Worm (Caenorhabditis elegans) whole organism, L4 larva: ENCODE results near the gene ceh-58.

ENCODE experiments used
- D1046.2 ChIP-seq: fragments of 200-800 bp; sonication (Bioruptor generic); IDR thresholded peaks from 2 replicates; pipeline ENCODE4 v1.3.6; 2022; ENCODE audit warnings: missing genetic modification characterization, missing compliant biosample characterization
- F26F4.8 ChIP-seq: fragments of 200-800 bp; sonication (Bioruptor generic); conservative IDR thresholded peaks from 2 replicates; pipeline ENCODE4 v1.3.6; 2022; ENCODE audit warnings: missing genetic modification characterization, missing compliant biosample characterization
- F37D6.2 ChIP-seq: sonication (generic microtip); optimal IDR thresholded peaks from 2 replicates; lab custom pipeline; 2016; ENCODE audit warnings: mild to moderate bottlenecking, missing genetic modification characterization, missing compliant biosample characterization
- T20F7.1 ChIP-seq: fragments of 200-800 bp; sonication (Bioruptor generic); optimal IDR thresholded peaks from 2 replicates; lab custom pipeline; 2018; ENCODE audit warnings: mild to moderate bottlenecking, missing genetic modification characterization, missing compliant biosample characterization
- Y75B8A.6 ChIP-seq: fragments of 200-800 bp; sonication (Bioruptor generic); IDR thresholded peaks from 2 replicates; pipeline ENCODE4 v1.3.6; 2022; ENCODE audit warnings: missing genetic modification reagents, missing genetic modification characterization, missing compliant biosample characterization
- ZK337.2 ChIP-seq: fragments of 200-800 bp; sonication (Bioruptor generic); IDR thresholded peaks from 2 replicates; pipeline ENCODE4 v1.3.6; 2022; ENCODE audit warnings: missing genetic modification reagents, missing genetic modification characterization, missing compliant biosample characterization
- arid-1 ChIP-seq: fragments of 200-800 bp; sonication (Bioruptor generic); conservative IDR thresholded peaks from 2 replicates; pipeline ENCODE4 v1.3.6; 2022; ENCODE audit warnings: missing genetic modification reagents, missing genetic modification characterization, missing compliant biosample characterization
- ceh-82 ChIP-seq: sonication (generic microtip); optimal IDR thresholded peaks from 2 replicates; lab custom pipeline; 2017; ENCODE audit warnings: missing biosample characterization, missing genetic modification characterization
- cey-2 ChIP-seq: sonication (generic microtip); optimal IDR thresholded peaks from 3 replicates; lab custom pipeline; 2017; ENCODE audit warnings: missing genetic modification characterization, mild to moderate bottlenecking, missing compliant biosample characterization, antibody characterized with exemption, borderline replicate concordance; ENCODE audit not compliant: insufficient read depth
- daf-16 ChIP-seq, 3 experiments: sonication (generic microtip); optimal IDR thresholded peaks; 2 replicates each; lab custom pipeline; 2016 to 2017; ENCODE audit warnings: missing genetic modification characterization in 3 of 3, missing genetic modification reagents in 3 of 3, mild to moderate bottlenecking in 2 of 3, missing compliant biosample characterization in 2 of 3, missing biosample characterization in 1 of 3, moderate library complexity in 1 of 3
- daf-8 ChIP-seq: fragments of 200-800 bp; sonication (Bioruptor generic); IDR thresholded peaks from 2 replicates; pipeline ENCODE4 v1.3.6; 2022; ENCODE audit warnings: missing genetic modification characterization, missing compliant biosample characterization
- dpl-1 ChIP-seq: fragments of 150-350 bp; optimal IDR thresholded peaks from 2 replicates; lab custom pipeline; 2014; ENCODE audit warnings: missing biosample characterization, missing genetic modification reagents, missing genetic modification characterization
- duxl-1 ChIP-seq: sonication (generic microtip); optimal IDR thresholded peaks from 2 replicates; lab custom pipeline; 2016; ENCODE audit warnings: mild to moderate bottlenecking, missing genetic modification characterization, moderate library complexity, missing compliant biosample characterization; ENCODE audit not compliant: poor library complexity
- fkh-10 ChIP-seq: fragments of 150-350 bp; optimal IDR thresholded peaks from 2 replicates; lab custom pipeline; 2014; ENCODE audit warnings: missing biosample characterization, missing genetic modification reagents, missing genetic modification characterization
- fos-1 ChIP-seq: fragments of 150-350 bp; optimal IDR thresholded peaks from 2 replicates; lab custom pipeline; 2014; ENCODE audit warnings: missing biosample characterization, missing genetic modification characterization
- hlh-30 ChIP-seq: sonication (generic microtip); optimal IDR thresholded peaks from 2 replicates; lab custom pipeline; 2017; ENCODE audit warnings: antibody characterized with exemption, mild to moderate bottlenecking, missing genetic modification characterization, missing compliant biosample characterization; ENCODE audit not compliant: insufficient read depth
- lim-7 ChIP-seq: fragments of 200-800 bp; sonication (Bioruptor generic); IDR thresholded peaks from 2 replicates; pipeline ENCODE4 v1.3.6; 2022; ENCODE audit warnings: missing genetic modification characterization, missing compliant biosample characterization
- lin-15B ChIP-seq: fragments of 150-350 bp; sonication (generic microtip); optimal IDR thresholded peaks from 3 replicates; lab custom pipeline; 2014; ENCODE audit warnings: missing biosample characterization, missing genetic modification characterization
- lir-3 ChIP-seq: sonication (generic microtip); optimal IDR thresholded peaks from 2 replicates; lab custom pipeline; 2016; ENCODE audit warnings: mild to moderate bottlenecking, missing genetic modification characterization, missing compliant biosample characterization
- lsy-2 ChIP-seq, 2 experiments: fragments of 150-350 bp in 1 of 2; sonication (generic microtip) in 1 of 2; optimal IDR thresholded peaks; 2 replicates each; lab custom pipeline; 2014 to 2017; ENCODE audit warnings: missing biosample characterization in 2 of 2, missing genetic modification characterization in 2 of 2
- madf-5 ChIP-seq, 2 experiments: fragments of 200-800 bp; sonication (Bioruptor generic); IDR thresholded peaks; 2 replicates each; pipeline ENCODE4 v1.3.6; 2022; ENCODE audit warnings: missing compliant biosample characterization in 2 of 2, missing genetic modification characterization in 2 of 2
- mdl-1 ChIP-seq, 2 experiments: fragments of 150-350 bp in 1 of 2; sonication (generic microtip) in 1 of 2; optimal IDR thresholded peaks; 2 replicates each; lab custom pipeline; 2014 to 2017; ENCODE audit warnings: missing biosample characterization in 2 of 2, missing genetic modification characterization in 2 of 2
- mdt-29 ChIP-seq: fragments of 200-800 bp; sonication (Bioruptor generic); IDR thresholded peaks from 2 replicates; pipeline ENCODE4 v1.3.6; 2022; ENCODE audit warnings: missing genetic modification reagents, missing genetic modification characterization, missing compliant biosample characterization
- mes-2 ChIP-seq: sonication (generic microtip); optimal IDR thresholded peaks from 2 replicates; lab custom pipeline; 2016; ENCODE audit warnings: missing genotype, mild to moderate bottlenecking, missing genetic modification characterization, missing compliant biosample characterization; ENCODE audit not compliant: poor library complexity, severe bottlenecking
- mxl-2 ChIP-seq: fragments of 200-800 bp; sonication (Bioruptor generic); conservative IDR thresholded peaks from 2 replicates; pipeline ENCODE4 v1.3.6; 2022; ENCODE audit warnings: missing genetic modification reagents, missing genetic modification characterization, missing compliant biosample characterization
- nhr-10 ChIP-seq: fragments of 150-350 bp; optimal IDR thresholded peaks from 2 replicates; lab custom pipeline; 2014; ENCODE audit warnings: missing biosample characterization, missing genetic modification characterization
- nhr-11 ChIP-seq: fragments of 150-350 bp; optimal IDR thresholded peaks from 2 replicates; lab custom pipeline; 2014; ENCODE audit warnings: missing biosample characterization, missing genetic modification characterization
- nhr-237 ChIP-seq: sonication (generic microtip); optimal IDR thresholded peaks from 2 replicates; lab custom pipeline; 2017; ENCODE audit warnings: missing biosample characterization, missing genetic modification characterization
- nhr-25 ChIP-seq: sonication (generic microtip); optimal IDR thresholded peaks from 2 replicates; lab custom pipeline; 2017; ENCODE audit warnings: missing genetic modification characterization, mild to moderate bottlenecking, missing compliant biosample characterization, antibody characterized with exemption, moderate library complexity, borderline replicate concordance; ENCODE audit not compliant: insufficient read depth
- nhr-41 ChIP-seq: fragments of 200-800 bp; sonication (Bioruptor generic); IDR thresholded peaks from 2 replicates; pipeline ENCODE4 v1.3.6; 2022; ENCODE audit warnings: missing genetic modification reagents, missing genetic modification characterization, missing compliant biosample characterization
- nhr-6 ChIP-seq: fragments of 150-350 bp; optimal IDR thresholded peaks from 2 replicates; lab custom pipeline; 2014; ENCODE audit warnings: missing biosample characterization, missing genetic modification characterization
- nhr-77 ChIP-seq: fragments of 150-350 bp; optimal IDR thresholded peaks from 2 replicates; lab custom pipeline; 2014; ENCODE audit warnings: missing biosample characterization, missing genetic modification characterization
- pha-4 ChIP-seq, 2 experiments: fragments of 150-350 bp in 1 of 2; fragments of 200-800 bp in 1 of 2; sonication (Bioruptor generic) in 1 of 2; IDR thresholded peaks in 1 of 2; optimal IDR thresholded peaks in 1 of 2; 2 replicates each; pipeline versions ENCODE4 v1.3.6 to Lab custom; 2014 to 2022; ENCODE audit warnings: missing genetic modification characterization in 2 of 2, missing genetic modification reagents in 2 of 2, missing biosample characterization in 1 of 2, missing compliant biosample characterization in 1 of 2
- tag-97 ChIP-seq: fragments of 200-800 bp; sonication (Bioruptor generic); IDR thresholded peaks from 2 replicates; pipeline ENCODE4 v1.3.6; 2022; ENCODE audit warnings: missing genetic modification characterization, missing compliant biosample characterization
- unc-130 ChIP-seq: sonication (generic microtip); optimal IDR thresholded peaks from 2 replicates; lab custom pipeline; 2016; ENCODE audit warnings: missing genetic modification reagents, missing genetic modification characterization, missing compliant biosample characterization
- unc-39 ChIP-seq: sonication (generic microtip); optimal IDR thresholded peaks from 2 replicates; lab custom pipeline; 2017; ENCODE audit warnings: missing biosample characterization, missing genetic modification characterization
- unc-62 ChIP-seq, 3 experiments: fragments of 150-350 bp in 1 of 3; sonication (generic microtip); optimal IDR thresholded peaks in 2 of 3; peaks in 1 of 3; 1 replicate in 1 of 3; 2 replicates in 2 of 3; lab custom pipeline; 2014 to 2017; ENCODE audit warnings: missing biosample characterization in 3 of 3, missing genetic modification characterization in 3 of 3, missing genetic modification reagents in 3 of 3, missing genotype in 1 of 3
- vab-7 ChIP-seq: fragments of 200-800 bp; sonication (Bioruptor generic); IDR thresholded peaks from 2 replicates; pipeline ENCODE4 v1.3.6; 2022; ENCODE audit warnings: missing genetic modification reagents, missing genetic modification characterization, missing compliant biosample characterization
- zfp-3 ChIP-seq: fragments of 200-800 bp; sonication (Bioruptor generic); conservative IDR thresholded peaks from 2 replicates; pipeline ENCODE4 v1.3.6; 2022; ENCODE audit warnings: missing genetic modification reagents, missing genetic modification characterization, missing compliant biosample characterization
- zip-2 ChIP-seq: fragments of 150-350 bp; optimal IDR thresholded peaks from 2 replicates; lab custom pipeline; 2014; ENCODE audit warnings: missing biosample characterization, missing genetic modification characterization
- ztf-11 ChIP-seq: fragments of 150-350 bp; optimal IDR thresholded peaks from 2 replicates; lab custom pipeline; 2014; ENCODE audit warnings: missing biosample characterization, missing genetic modification characterization
- ztf-7 ChIP-seq: fragments of 150-350 bp; optimal IDR thresholded peaks from 2 replicates; lab custom pipeline; 2014; ENCODE audit warnings: missing biosample characterization, missing genetic modification characterization

The ceh-58 gene

ce11 chrII:10369547-10370028 is at the start of gene ceh-58:
Gene ceh-58, minus strand, starts transcription at chrII:10369597.
- no peak for TF ChIP-seq daf-16 (GFP tag; optimal IDR thresholded peaks at IDR 0.05; lab: Kevin White, UChicago)
- no peak for TF ChIP-seq daf-16 (tag; optimal IDR thresholded peaks at IDR 0.05; lab: Kevin White, UChicago)
- no peak for TF ChIP-seq ceh-82
- no peak for TF ChIP-seq ztf-11 (tag; lab: Kevin White, UChicago)
- no peak for TF ChIP-seq lim-7 (GFP tag; lab: Robert Waterston, UW)

ce11 chrII:10416332-10416863 is 47.0 kb upstream of the ceh-58 start, which contains the start of gene eif-2A:
Gene eif-2A, plus strand, starts transcription at chrII:10416800.
- TF ChIP-seq unc-39 (tag; lab: Kevin White, UChicago) (no peak), dpl-1 (peak; percentile 32), lsy-2 (tag; optimal IDR thresholded peaks at IDR 0.05; lab: Kevin White, UChicago) (peak in 1 of 2 experiments; percentile 93), nhr-6 (tag; lab: Kevin White, UChicago) (no peak), daf-8 (GFP tag; lab: Robert Waterston, UW) (no peak), nhr-25 (no peak), T20F7.1 (GFP tag; lab: Kevin White, UChicago) (peak; percentile 61), lin-15B (no peak), hlh-30 (tag; lab: Kevin White, UChicago) (peak; percentile 80), unc-130 (GFP tag; lab: Kevin White, UChicago) (peak; percentile 0), unc-62 (GFP tag; optimal IDR thresholded peaks at IDR 0.05 in 1 of 2; lab: Kevin White, UChicago) (peak in 1 of 2 experiments; percentile 12), unc-62 (tag; optimal IDR thresholded peaks at IDR 0.05; lab: Kevin White, UChicago) (no peak), nhr-77 (no peak)

- TF ChIP-seq cey-2 (tag; lab: Kevin White, UChicago) (no peak), lim-7 (GFP tag; lab: Robert Waterston, UW) (no peak), nhr-41 (GFP tag; lab: Robert Waterston, UW) (no peak), unc-39 (tag; lab: Kevin White, UChicago) (no peak), mdl-1 (tag; optimal IDR thresholded peaks at IDR 0.05; lab: Kevin White, UChicago) (no peak), ZK337.2 (GFP tag; lab: Robert Waterston, UW) (no peak), mes-2 (tag; lab: Kevin White, UChicago) (no peak), fos-1 (tag; lab: Kevin White, UChicago) (no peak), arid-1 (GFP tag; lab: Robert Waterston, UW) (no peak), nhr-237 (no peak), vab-7 (GFP tag; lab: Robert Waterston, UW) (no peak), mxl-2 (no peak), unc-130 (GFP tag; lab: Kevin White, UChicago) (no peak), pha-4 (GFP tag; IDR thresholded peaks at IDR 0.05; lab: Robert Waterston, UW) (no peak), pha-4 (tag; optimal IDR thresholded peaks at IDR 0.05; lab: Kevin White, UChicago) (no peak), zfp-3 (GFP tag; lab: Robert Waterston, UW) (no peak), nhr-10 (no peak), duxl-1 (tag; lab: Kevin White, UChicago) (no peak)
- TF ChIP-seq, all 104 proteins: peak for 0
These were observed 41.6 kb upstream of the ceh-58 start, which contains the start of gene E04D5.5 for ce11 chrII:10410989-10411388. Gene E04D5.5, plus strand, starts transcription at chrII:10411289.

DNA sequence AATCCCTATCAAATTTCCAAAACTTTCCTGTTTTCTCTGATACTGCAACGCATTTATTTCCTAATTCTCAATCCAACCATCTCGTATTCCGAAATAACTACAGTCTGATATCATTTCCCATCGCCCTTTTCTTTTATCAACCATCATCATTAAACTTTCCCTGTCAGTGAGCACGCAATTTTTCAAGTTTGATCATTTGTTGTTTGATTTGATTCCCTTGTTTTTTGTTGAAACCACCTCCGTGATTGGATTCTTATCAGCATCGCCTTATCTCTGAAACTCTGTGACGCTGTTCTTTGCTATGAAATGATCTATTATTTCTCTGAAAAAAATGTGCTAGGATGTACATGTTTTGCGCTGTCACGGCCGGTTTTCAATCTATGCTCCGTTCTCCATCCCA is 33.6 kb upstream of the ceh-58 start:
- TF ChIP-seq lir-3 (tag; lab: Kevin White, UChicago) (no peak), pha-4 (GFP tag; IDR thresholded peaks at IDR 0.05; lab: Robert Waterston, UW) (no peak), pha-4 (tag; optimal IDR thresholded peaks at IDR 0.05; lab: Kevin White, UChicago) (no peak), mdt-29 (GFP tag; lab: Robert Waterston, UW) (no peak), nhr-11 (tag; lab: Kevin White, UChicago) (no peak), madf-5 (GFP tag; IDR thresholded peaks at IDR 0.05; lab: Robert Waterston, UW) (no peak), D1046.2 (GFP tag; lab: Robert Waterston, UW) (no peak), fkh-10 (GFP tag; lab: Kevin White, UChicago) (no peak), tag-97 (GFP tag; lab: Robert Waterston, UW) (no peak), Y75B8A.6 (GFP tag; lab: Robert Waterston, UW) (no peak), lim-7 (GFP tag; lab: Robert Waterston, UW) (no peak), nhr-237 (no peak), ztf-7 (no peak), zip-2 (tag; lab: Kevin White, UChicago) (no peak), F26F4.8 (GFP tag; lab: Robert Waterston, UW) (no peak), daf-16 (GFP tag; optimal IDR thresholded peaks at IDR 0.05; lab: Kevin White, UChicago) (no peak), daf-16 (tag; optimal IDR thresholded peaks at IDR 0.05; lab: Kevin White, UChicago) (peak; percentile 85), hlh-30 (tag; lab: Kevin White, UChicago) (no peak), F37D6.2 (tag; lab: Kevin White, UChicago) (no peak)
